Worm (Caenorhabditis elegans) whole organism, young adult: ENCODE results near the gene F21D5.3.

Experiments
- F37B4.10 ChIP-seq: fragments of 200-800 bp; sonication (Bioruptor generic); IDR thresholded peaks from 2 replicates; pipeline ENCODE4 v1.3.6; 2022; ENCODE audit warnings: missing genetic modification characterization, missing compliant biosample characterization
- ceh-91 ChIP-seq: fragments of 200-800 bp; sonication (Bioruptor generic); IDR thresholded peaks from 2 replicates; pipeline ENCODE4 v1.3.6; 2022; ENCODE audit warnings: missing genetic modification reagents, missing genetic modification characterization, missing compliant biosample characterization
- hsf-1 ChIP-seq: fragments of 200-800 bp; sonication (Bioruptor generic); IDR thresholded peaks from 2 replicates; pipeline ENCODE4 v1.3.6; 2022; ENCODE audit warnings: missing genetic modification reagents, missing genetic modification characterization, missing compliant biosample characterization
- lin-54 ChIP-seq: fragments of 200-800 bp; sonication (Bioruptor generic); optimal IDR thresholded peaks from 2 replicates; lab custom pipeline; 2018; ENCODE audit warnings: mild to moderate bottlenecking, missing genetic modification characterization, missing compliant biosample characterization
- madf-10 ChIP-seq: sonication (generic microtip); optimal IDR thresholded peaks from 2 replicates; lab custom pipeline; 2016; ENCODE audit warnings: mild to moderate bottlenecking, missing genetic modification characterization, missing compliant biosample characterization

DNA sequence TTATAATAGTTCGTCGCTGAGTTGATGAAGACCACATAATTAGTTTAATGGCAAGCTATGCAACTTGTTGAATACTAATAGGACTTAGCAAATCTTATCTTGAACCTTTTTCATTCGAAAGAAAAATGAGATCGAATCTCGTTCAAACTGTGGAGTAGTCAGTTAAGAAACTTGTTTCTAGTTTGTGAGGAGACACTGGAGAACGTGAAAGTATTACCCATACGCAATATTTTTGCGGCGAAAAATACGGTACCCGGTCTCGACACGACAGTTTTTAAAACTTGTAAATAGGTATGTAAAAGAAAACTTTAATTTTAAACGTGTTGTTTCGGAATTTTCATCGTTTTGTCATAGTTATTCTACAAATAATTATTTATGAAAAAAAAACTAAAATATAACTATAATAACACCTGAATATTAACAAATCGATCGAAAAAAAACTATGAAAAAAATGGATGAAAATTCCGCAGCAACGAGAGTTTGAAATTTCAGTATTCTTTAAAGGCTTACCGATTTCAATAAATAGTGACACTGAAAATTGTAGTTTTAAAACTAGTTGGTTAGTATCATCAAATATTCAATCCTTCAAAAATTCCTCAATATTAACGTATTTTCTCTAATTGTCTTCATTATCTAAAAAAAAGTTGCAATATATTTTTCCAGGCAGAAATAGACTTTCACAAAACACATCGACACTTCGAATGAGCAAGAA is 15.1 kb downstream of the F21D5.3 start, which contains the start of the genes F20C5.7 and parg-1:
- no peak for TF ChIP-seq madf-10 (tag; lab: Kevin White, UChicago)
- TF ChIP-seq hsf-1 (GFP tag; lab: Robert Waterston, UW): no peak
- TF ChIP-seq F37B4.10 (GFP tag; lab: Robert Waterston, UW): no peak
- TF ChIP-seq ceh-91 (GFP tag; lab: Robert Waterston, UW): no peak
- no peak for TF ChIP-seq lin-54 (GFP tag; lab: Kevin White, UChicago)
